Worm (Caenorhabditis elegans) whole organism, L1 larva: ENCODE measurements around the gene M04C3.1.

Source experiments
- C34B4.2 ChIP-seq: sonication (generic microtip); optimal IDR thresholded peaks from 2 replicates; lab custom pipeline; 2017; ENCODE audit warnings: mild to moderate bottlenecking, missing genetic modification characterization, missing compliant biosample characterization
- aly-2 ChIP-seq: fragments of 150-350 bp; optimal IDR thresholded peaks from 2 replicates; lab custom pipeline; 2014; ENCODE audit warnings: missing biosample characterization, missing genetic modification characterization
- ceh-63 ChIP-seq: fragments of 200-800 bp; sonication (Bioruptor generic); optimal IDR thresholded peaks from 2 replicates; lab custom pipeline; 2018; ENCODE audit warnings: mild to moderate bottlenecking, missing genetic modification characterization, missing compliant biosample characterization
- ceh-8 ChIP-seq: fragments of 200-800 bp; sonication (Bioruptor generic); optimal IDR thresholded peaks from 2 replicates; lab custom pipeline; 2018; ENCODE audit warnings: mild to moderate bottlenecking, missing genetic modification characterization, moderate library complexity, missing compliant biosample characterization
- dpl-1 ChIP-seq, 3 experiments: fragments of 150-350 bp in 2 of 3; sonication (generic microtip) in 1 of 3; optimal IDR thresholded peaks; 2 replicates each; lab custom pipeline; 2014 to 2017; ENCODE audit warnings: missing biosample characterization in 3 of 3, missing genetic modification characterization in 3 of 3, missing genetic modification reagents in 3 of 3
- dsc-1 ChIP-seq: sonication (generic microtip); optimal IDR thresholded peaks from 2 replicates; lab custom pipeline; 2016; ENCODE audit warnings: mild to moderate bottlenecking, missing genetic modification characterization, missing compliant biosample characterization
- efl-1 ChIP-seq, 4 experiments: fragments of 150-350 bp; optimal IDR thresholded peaks in 3 of 4; peaks in 1 of 4; 1 replicate in 1 of 4; 2 replicates in 3 of 4; lab custom pipeline; 2014; ENCODE audit warnings: missing biosample characterization in 2 of 4, missing genetic modification characterization in 2 of 4, missing genetic modification reagents in 2 of 4
- egl-13 ChIP-seq: sonication (generic microtip); optimal IDR thresholded peaks from 2 replicates; lab custom pipeline; 2016; ENCODE audit warnings: missing genotype, missing genetic modification reagents, missing genetic modification characterization, missing compliant biosample characterization
- ets-5 ChIP-seq: fragments of 200-800 bp; sonication (Bioruptor generic); IDR thresholded peaks from 2 replicates; pipeline ENCODE4 v1.3.6; 2022; ENCODE audit warnings: missing genetic modification characterization, missing compliant biosample characterization
- hlh-4 ChIP-seq: sonication (generic microtip); optimal IDR thresholded peaks from 2 replicates; lab custom pipeline; 2016; ENCODE audit warnings: mild to moderate bottlenecking, missing genetic modification characterization, missing compliant biosample characterization
- lsy-2 ChIP-seq, 2 experiments: fragments of 150-350 bp; optimal IDR thresholded peaks; 2 replicates each; lab custom pipeline; 2014; ENCODE audit warnings: missing biosample characterization in 2 of 2, missing genetic modification characterization in 2 of 2
- mab-9 ChIP-seq: fragments of 200-800 bp; sonication (Bioruptor generic); IDR thresholded peaks from 2 replicates; pipeline ENCODE4 v1.3.6; 2022; ENCODE audit warnings: missing genetic modification reagents, missing genetic modification characterization, missing compliant biosample characterization
- mdl-1 ChIP-seq, 2 experiments: fragments of 150-350 bp; optimal IDR thresholded peaks; 2 replicates each; lab custom pipeline; 2014 to 2017; ENCODE audit warnings: missing biosample characterization in 2 of 2, missing genetic modification characterization in 2 of 2, inconsistent platforms in 1 of 2
- nhr-12 ChIP-seq: sonication (generic microtip); optimal IDR thresholded peaks from 2 replicates; lab custom pipeline; 2017; ENCODE audit warnings: missing biosample characterization, missing genetic modification characterization
- nhr-237 ChIP-seq: fragments of 150-350 bp; optimal IDR thresholded peaks from 2 replicates; lab custom pipeline; 2014; ENCODE audit warnings: missing biosample characterization, missing genetic modification characterization
- nhr-28 ChIP-seq: fragments of 150-350 bp; optimal IDR thresholded peaks from 2 replicates; lab custom pipeline; 2014; ENCODE audit warnings: missing biosample characterization, missing genetic modification characterization
- nhr-85 ChIP-seq: sonication (generic microtip); peaks from one replicate; lab custom pipeline; 2016; ENCODE audit warnings: missing genetic modification characterization, inconsistent platforms, missing compliant biosample characterization
- nhr-90 ChIP-seq: sonication (generic microtip); optimal IDR thresholded peaks from 2 replicates; lab custom pipeline; 2016; ENCODE audit warnings: mild to moderate bottlenecking, missing genetic modification characterization, missing compliant biosample characterization; ENCODE audit not compliant: poor library complexity
- pqm-1 ChIP-seq: sonication (generic microtip); optimal IDR thresholded peaks from 3 replicates; lab custom pipeline; 2017; ENCODE audit warnings: missing biosample characterization, missing genetic modification characterization
- snpc-4 ChIP-seq: fragments of 150-350 bp; optimal IDR thresholded peaks from 2 replicates; lab custom pipeline; 2014; ENCODE audit warnings: missing biosample characterization, missing genetic modification characterization
- sup-37 ChIP-seq: fragments of 200-800 bp; sonication (Bioruptor generic); optimal IDR thresholded peaks from 2 replicates; lab custom pipeline; 2018; ENCODE audit warnings: mild to moderate bottlenecking, missing genetic modification characterization, missing compliant biosample characterization
- unc-130 ChIP-seq: fragments of 150-350 bp; optimal IDR thresholded peaks from 2 replicates; lab custom pipeline; 2017; ENCODE audit warnings: missing biosample characterization, missing genetic modification characterization, inconsistent platforms
- unc-62 ChIP-seq: fragments of 150-350 bp; optimal IDR thresholded peaks from 2 replicates; lab custom pipeline; 2014; ENCODE audit warnings: missing biosample characterization, missing genetic modification reagents, missing genetic modification characterization
- xbp-1 ChIP-seq: sonication (generic microtip); optimal IDR thresholded peaks from 2 replicates; lab custom pipeline; 2016; ENCODE audit warnings: missing genetic modification characterization, missing compliant biosample characterization

The M04C3.1 gene

ce11 chrV:19485261-19485660 is 39.9 kb upstream of the M04C3.1 start, which contains the start of gene Y43F8B.28:
Gene Y43F8B.28 (plus strand): TSS chrV:19485319.
- TF ChIP-seq snpc-4 (tag; lab: Kevin White, UChicago) (no peak), pqm-1 (tag; lab: Kevin White, UChicago) (no peak), ceh-8 (GFP tag; lab: Kevin White, UChicago) (no peak), mab-9 (GFP tag; lab: Robert Waterston, UW) (no peak), unc-130 (no peak), unc-62 (GFP tag; lab: Kevin White, UChicago) (no peak), egl-13 (tag; lab: Kevin White, UChicago) (no peak)

- peak; percentile 58 for TF ChIP-seq nhr-85 (tag; lab: Kevin White, UChicago)
- TF ChIP-seq pqm-1 (tag; lab: Kevin White, UChicago): no peak
Observed at ce11 chrV:19484507-19484906, 39.1 kb upstream of the M04C3.1 start, which contains the start of gene Y43F8B.17. Gene Y43F8B.17 (plus strand): TSS chrV:19484721.

ce11 chrV:19482535-19482934 is 37.1 kb upstream of the M04C3.1 start, which contains the start of gene Y43F8B.22:
Gene Y43F8B.22 (plus strand): TSS chrV:19482835.
- no peak for TF ChIP-seq mdl-1 (tag; optimal IDR thresholded peaks at IDR 0.05; lab: Kevin White, UChicago)
- TF ChIP-seq, all 84 proteins: peak for 0

- TF ChIP-seq hlh-4 (tag; lab: Kevin White, UChicago): no peak
- peak; percentile 54 for TF ChIP-seq nhr-85 (tag; lab: Kevin White, UChicago)
Observed at ce11 chrV:19477852-19478251, 32.4 kb upstream of the M04C3.1 start, which contains the start of gene Y43F8B.9. Gene Y43F8B.9 (plus strand): TSS chrV:19478152.

- no peak for TF ChIP-seq unc-62 (GFP tag; lab: Kevin White, UChicago)
- no peak for TF ChIP-seq ceh-63
- no peak for TF ChIP-seq lsy-2 (tag; optimal IDR thresholded peaks at IDR 0.05; lab: Kevin White, UChicago)
- no peak for TF ChIP-seq nhr-237
- TF ChIP-seq dpl-1 (GFP tag; optimal IDR thresholded peaks at IDR 0.05; lab: Kevin White, UChicago): peak in 2 of 3 experiments; percentile 5 to 24
- no peak for TF ChIP-seq sup-37 (GFP tag; lab: Kevin White, UChicago)
- TF ChIP-seq efl-1 (optimal IDR thresholded peaks at IDR 0.05; lab: Kevin White, UChicago): peak; percentile 25 to 39
- peak; percentile 51 to 85 for TF ChIP-seq efl-1 (GFP tag; optimal IDR thresholded peaks at IDR 0.05 in 1 of 2; lab: Kevin White, UChicago)
Observed at ce11 chrV:19477302-19477701, 31.9 kb upstream of the M04C3.1 start.

ce11 chrV:19473842-19474514 is 28.6 kb upstream of the M04C3.1 start, which contains the start of gene Y43F8B.10:
Gene Y43F8B.10 (plus strand): TSS chrV:19474464.
- no peak for TF ChIP-seq nhr-12 (tag; lab: Kevin White, UChicago)
- no peak for TF ChIP-seq efl-1 (optimal IDR thresholded peaks at IDR 0.05; lab: Kevin White, UChicago)
- peak in 1 of 2 experiments; percentile 44 for TF ChIP-seq efl-1 (GFP tag; optimal IDR thresholded peaks at IDR 0.05 in 1 of 2; lab: Kevin White, UChicago)
- TF ChIP-seq xbp-1 (tag; lab: Kevin White, UChicago): no peak

ce11 chrV:19470385-19470784 is 25.0 kb upstream of the M04C3.1 start, which contains the start of gene Y43F8B.11:
Gene Y43F8B.11 (plus strand): TSS chrV:19470685.
- TF ChIP-seq nhr-90 (tag; lab: Kevin White, UChicago) (no peak), lsy-2 (tag; optimal IDR thresholded peaks at IDR 0.05; lab: Kevin White, UChicago) (no peak), dsc-1 (tag; lab: Kevin White, UChicago) (peak; percentile 48), nhr-85 (tag; lab: Kevin White, UChicago) (peak; percentile 38)

- TF ChIP-seq lsy-2 (tag; optimal IDR thresholded peaks at IDR 0.05; lab: Kevin White, UChicago) (no peak), snpc-4 (tag; lab: Kevin White, UChicago) (no peak), C34B4.2 (tag; lab: Kevin White, UChicago) (no peak), nhr-28 (tag; lab: Kevin White, UChicago) (no peak), ceh-63 (no peak), xbp-1 (tag; lab: Kevin White, UChicago) (no peak), ets-5 (GFP tag; lab: Robert Waterston, UW) (no peak), aly-2 (tag; lab: Kevin White, UChicago) (no peak)
Observed at ce11 chrV:19468083-19468482, 22.7 kb upstream of the M04C3.1 start, which contains the start of gene Y43F8B.12. Gene Y43F8B.12 (plus strand): TSS chrV:19468383.
